Worm (Caenorhabditis elegans): ENCODE results near the gene fbxb-22.

ce11 chrIII:11881549-11881948 lies 2.0 kb downstream of the fbxb-22 start:
- TF ChIP-seq tbx-11 (GFP tag; IDR thresholded peaks at IDR 0.05) (no peak), sea-1 (GFP tag; conservative IDR thresholded peaks at IDR 0.05) (no peak), ama-1 (optimal IDR thresholded peaks at IDR 0.05) (no peak), ceh-13 (GFP tag; optimal IDR thresholded peaks at IDR 0.05) (no peak), flt-1 (GFP tag; IDR thresholded peaks at IDR 0.05) (no peak), tbx-37 (GFP tag; conservative IDR thresholded peaks at IDR 0.05) (no peak), B0310.2 (tag; optimal IDR thresholded peaks at IDR 0.05) (no peak), ceh-36 (tag; optimal IDR thresholded peaks at IDR 0.05) (no peak), scrt-1 (GFP tag; IDR thresholded peaks at IDR 0.05) (no peak), F13C5.2 (tag; optimal IDR thresholded peaks at IDR 0.05) (no peak), hmg-4 (GFP tag; optimal IDR thresholded peaks at IDR 0.05) (no peak)
